Fruit fly (Drosophila melanogaster): ENCODE results near the gene Brd8.
A peak's percentile ranks its signal among the peaks of the same experiment; 100 is the strongest.

The Brd8 gene

dm6 chr3R:29220585-29220984 lies 2.7 kb upstream of the Brd8 start:
- TF ChIP-seq Mio (GFP tag; optimal IDR thresholded peaks at IDR 0.05) (no peak), CG9705 (GFP tag; optimal IDR thresholded peaks at IDR 0.05) (no peak), Vsx2 (GFP tag; optimal IDR thresholded peaks at IDR 0.05; ENCODE audit: partially characterized antibody) (no peak), foxo (GFP tag; optimal IDR thresholded peaks at IDR 0.05) (no peak), jim (GFP tag; optimal IDR thresholded peaks at IDR 0.05) (no peak), Sp1 (GFP tag; optimal IDR thresholded peaks at IDR 0.05) (no peak), sv (GFP tag; optimal IDR thresholded peaks at IDR 0.05) (no peak), sage (GFP tag; optimal IDR thresholded peaks at IDR 0.05) (no peak), br (GFP tag; optimal IDR thresholded peaks at IDR 0.05) (no peak), ey (GFP tag; optimal IDR thresholded peaks at IDR 0.05) (no peak)

DNA sequence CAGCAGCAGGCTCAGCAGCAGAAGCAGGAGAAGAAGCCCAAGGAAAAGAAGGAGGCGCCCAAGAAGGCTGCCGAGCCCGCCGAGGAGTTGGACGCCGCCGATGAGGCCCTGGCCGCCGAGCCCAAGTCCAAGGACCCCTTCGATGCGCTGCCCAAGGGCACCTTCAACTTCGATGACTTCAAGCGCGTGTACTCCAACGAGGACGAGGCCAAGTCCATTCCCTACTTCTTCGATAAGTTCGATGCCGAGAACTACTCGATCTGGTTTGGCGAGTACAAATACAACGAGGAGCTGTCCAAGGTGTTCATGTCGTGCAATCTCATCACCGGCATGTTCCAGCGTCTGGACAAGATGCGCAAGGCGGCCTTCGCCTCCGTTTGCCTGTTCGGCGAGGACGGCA lies 2.1 kb upstream of the Brd8 start:
- no peak for TF ChIP-seq Mio (GFP tag; optimal IDR thresholded peaks at IDR 0.05)
- TF ChIP-seq usp (GFP tag; optimal IDR thresholded peaks at IDR 0.05) = no peak
- TF ChIP-seq sv (GFP tag; optimal IDR thresholded peaks at IDR 0.05) = no peak
- TF ChIP-seq foxo (GFP tag; optimal IDR thresholded peaks at IDR 0.05) = no peak
- TF ChIP-seq Vsx2 (GFP tag; optimal IDR thresholded peaks at IDR 0.05; ENCODE audit: partially characterized antibody) = no peak
- no peak for TF ChIP-seq h (GFP tag; optimal IDR thresholded peaks at IDR 0.05)
- TF ChIP-seq OdsH (GFP tag; optimal IDR thresholded peaks at IDR 0.05) = no peak
- no peak for TF ChIP-seq psq (GFP tag; optimal IDR thresholded peaks at IDR 0.05)
- no peak for TF ChIP-seq CrebA (GFP tag; optimal IDR thresholded peaks at IDR 0.05; ENCODE audit: borderline replicate concordance)
- no peak for TF ChIP-seq woc (GFP tag; optimal IDR thresholded peaks at IDR 0.05)
- no peak for TF ChIP-seq brk (GFP tag; optimal IDR thresholded peaks at IDR 0.05)
- TF ChIP-seq sage (GFP tag; optimal IDR thresholded peaks at IDR 0.05) = no peak
- no peak for TF ChIP-seq jim (GFP tag; optimal IDR thresholded peaks at IDR 0.05)

DNA sequence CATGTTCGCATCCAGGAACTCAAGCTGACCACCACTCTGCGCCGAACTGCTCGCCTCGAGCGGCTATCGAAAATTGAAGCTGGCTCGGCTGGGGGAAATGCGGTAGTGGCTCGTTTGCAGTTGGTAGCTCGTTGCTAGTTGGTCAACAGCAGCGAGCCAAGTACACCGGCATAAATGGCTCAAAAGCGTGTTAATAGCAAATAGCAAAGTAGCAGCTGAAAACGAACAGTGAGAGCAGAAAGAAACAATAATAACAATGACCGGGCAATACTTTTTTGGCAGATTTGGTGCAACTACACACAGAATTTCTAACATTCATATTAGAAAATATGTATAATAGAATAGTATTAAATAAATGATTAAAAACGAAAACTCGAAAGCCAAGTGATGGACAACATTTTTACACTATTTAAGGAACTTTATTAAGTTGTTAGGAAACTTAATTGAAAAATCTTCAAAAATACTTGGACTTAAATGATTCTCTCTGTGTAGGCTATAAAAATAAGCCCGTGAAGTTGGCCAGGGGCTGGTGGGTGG lies 4.5 kb downstream of the Brd8 start, which contains the start of gene CG14507:
CG14507 (minus strand) TSS at position 51 of the 537 bp plus-strand sequence.
- no peak for TF ChIP-seq fru (GFP tag; optimal IDR thresholded peaks at IDR 0.05)
- TF ChIP-seq dl (GFP tag; optimal IDR thresholded peaks at IDR 0.05; ENCODE audit: insufficient read depth in 1 of 2, partially characterized antibody in 2 of 2) = no peak
- no peak for TF ChIP-seq CG32264 (GFP tag; optimal IDR thresholded peaks at IDR 0.05)
- TF ChIP-seq ey (GFP tag; optimal IDR thresholded peaks at IDR 0.05) = no peak
- TF ChIP-seq N (GFP tag; optimal IDR thresholded peaks at IDR 0.05) = no peak
- no peak for TF ChIP-seq OdsH (GFP tag; optimal IDR thresholded peaks at IDR 0.05)

dm6 chr3R:29228745-29229448 lies 5.6 kb downstream of the Brd8 start, which contains the start of gene Usp1:
Gene Usp1 (plus strand): TSS chr3R:29229161.
- TF ChIP-seq Mio (GFP tag; optimal IDR thresholded peaks at IDR 0.05) (no peak), fru (GFP tag; optimal IDR thresholded peaks at IDR 0.05) (no peak), Hr83 (GFP tag; optimal IDR thresholded peaks at IDR 0.05; ENCODE audit: poor library complexity, severe bottlenecking) (peak; percentile 48), ey (GFP tag; optimal IDR thresholded peaks at IDR 0.05) (no peak), N (GFP tag; optimal IDR thresholded peaks at IDR 0.05) (peak; percentile 11), h (GFP tag; optimal IDR thresholded peaks at IDR 0.05) (peak; percentile 19)

- TF ChIP-seq HLH106 (tag; optimal IDR thresholded peaks at IDR 0.05) = no peak
- no peak for TF ChIP-seq woc (GFP tag; optimal IDR thresholded peaks at IDR 0.05)
- no peak for TF ChIP-seq Myc (optimal IDR thresholded peaks at IDR 0.05)
- no peak for TF ChIP-seq pan (optimal IDR thresholded peaks at IDR 0.05)
- TF ChIP-seq CrebA (GFP tag; optimal IDR thresholded peaks at IDR 0.05; ENCODE audit: borderline replicate concordance) = no peak
- TF ChIP-seq rgr (GFP tag; optimal IDR thresholded peaks at IDR 0.05) = no peak
- TF ChIP-seq br (GFP tag; optimal IDR thresholded peaks at IDR 0.05) = no peak
- no peak for TF ChIP-seq Dfd (GFP tag; optimal IDR thresholded peaks at IDR 0.05)
- TF ChIP-seq fru (GFP tag; optimal IDR thresholded peaks at IDR 0.05) = no peak
- TF ChIP-seq dmrt93B (GFP tag; optimal IDR thresholded peaks at IDR 0.05) = no peak
- no peak for TF ChIP-seq Vsx2 (GFP tag; optimal IDR thresholded peaks at IDR 0.05; ENCODE audit: partially characterized antibody)
- TF ChIP-seq Abd-B (GFP tag; optimal IDR thresholded peaks at IDR 0.05) = no peak
- TF ChIP-seq usp (GFP tag; optimal IDR thresholded peaks at IDR 0.05) = no peak
- no peak for TF ChIP-seq Hr78 (GFP tag; optimal IDR thresholded peaks at IDR 0.05)
These were observed 6.7 kb downstream of the Brd8 start for dm6 chr3R:29229958-29230357.
